Fruit fly (Drosophila melanogaster) whole organism, wandering third instar larva: ENCODE data around the gene Kdm3.

Experiments used
- Abd-B ChIP-seq: fragments of >200 bp; optimal IDR thresholded peaks from 2 replicates; lab custom pipeline; 2017; ENCODE audit warnings: missing biosample characterization, missing genetic modification characterization
- CG32264 ChIP-seq: fragments of 200-800 bp; sonication (Bioruptor generic); optimal IDR thresholded peaks from 2 replicates; lab custom pipeline; 2016; ENCODE audit warnings: missing biosample characterization, missing genetic modification characterization
- CG9705 ChIP-seq: fragments of 200-800 bp; sonication (Bioruptor generic); optimal IDR thresholded peaks from 2 replicates; lab custom pipeline; 2018; ENCODE audit warnings: missing biosample characterization, mild to moderate bottlenecking, missing genetic modification characterization
- GATAd ChIP-seq: sonication (Bioruptor generic); optimal IDR thresholded peaks from 2 replicates; lab custom pipeline; 2016; ENCODE audit warnings: missing biosample characterization, missing genetic modification characterization
- Hnf4 ChIP-seq: fragments of 200-800 bp; sonication (Bioruptor generic); optimal IDR thresholded peaks from 2 replicates; lab custom pipeline; 2016; ENCODE audit warnings: missing biosample characterization, mild to moderate bottlenecking, missing genetic modification characterization
- Hr83 ChIP-seq: fragments of 200-300 bp; sonication (Bioruptor generic); optimal IDR thresholded peaks from 2 replicates; lab custom pipeline; 2016; ENCODE audit warnings: missing biosample characterization, mild to moderate bottlenecking, missing genetic modification characterization, moderate library complexity; ENCODE audit not compliant: poor library complexity, severe bottlenecking
- Rel ChIP-seq, 2 experiments: fragments of 200-800 bp; sonication (Bioruptor generic) in 1 of 2; optimal IDR thresholded peaks; 2 replicates in 1 of 2; 3 replicates in 1 of 2; lab custom pipeline; 2016 to 2019; ENCODE audit warnings: mild to moderate bottlenecking in 2 of 2, missing biosample characterization in 2 of 2, missing genetic modification characterization in 2 of 2, moderate library complexity in 1 of 2
- br ChIP-seq: fragments of 200-800 bp; sonication (Bioruptor generic); optimal IDR thresholded peaks from 2 replicates; lab custom pipeline; 2016; ENCODE audit warnings: missing biosample characterization, missing genetic modification characterization
- brk ChIP-seq: fragments of 200-800 bp; sonication (Bioruptor generic); optimal IDR thresholded peaks from 2 replicates; lab custom pipeline; 2016; ENCODE audit warnings: missing biosample characterization, mild to moderate bottlenecking, missing genetic modification characterization
- lola ChIP-seq: fragments of >200 bp; optimal IDR thresholded peaks from 2 replicates; lab custom pipeline; 2017; ENCODE audit warnings: missing biosample characterization, missing genetic modification characterization
- psq ChIP-seq: fragments of 200-800 bp; sonication (Bioruptor generic); optimal IDR thresholded peaks from 3 replicates; lab custom pipeline; 2017; ENCODE audit warnings: missing biosample characterization, mild to moderate bottlenecking, missing genetic modification characterization, moderate library complexity
- rgr ChIP-seq: fragments of 200-800 bp; sonication (Bioruptor generic); optimal IDR thresholded peaks from 3 replicates; lab custom pipeline; 2016; ENCODE audit warnings: missing biosample characterization, mild to moderate bottlenecking, missing genetic modification characterization
- usp ChIP-seq: fragments of >200 bp; optimal IDR thresholded peaks from 2 replicates; lab custom pipeline; 2017; ENCODE audit warnings: missing biosample characterization, missing genetic modification characterization

DNA sequence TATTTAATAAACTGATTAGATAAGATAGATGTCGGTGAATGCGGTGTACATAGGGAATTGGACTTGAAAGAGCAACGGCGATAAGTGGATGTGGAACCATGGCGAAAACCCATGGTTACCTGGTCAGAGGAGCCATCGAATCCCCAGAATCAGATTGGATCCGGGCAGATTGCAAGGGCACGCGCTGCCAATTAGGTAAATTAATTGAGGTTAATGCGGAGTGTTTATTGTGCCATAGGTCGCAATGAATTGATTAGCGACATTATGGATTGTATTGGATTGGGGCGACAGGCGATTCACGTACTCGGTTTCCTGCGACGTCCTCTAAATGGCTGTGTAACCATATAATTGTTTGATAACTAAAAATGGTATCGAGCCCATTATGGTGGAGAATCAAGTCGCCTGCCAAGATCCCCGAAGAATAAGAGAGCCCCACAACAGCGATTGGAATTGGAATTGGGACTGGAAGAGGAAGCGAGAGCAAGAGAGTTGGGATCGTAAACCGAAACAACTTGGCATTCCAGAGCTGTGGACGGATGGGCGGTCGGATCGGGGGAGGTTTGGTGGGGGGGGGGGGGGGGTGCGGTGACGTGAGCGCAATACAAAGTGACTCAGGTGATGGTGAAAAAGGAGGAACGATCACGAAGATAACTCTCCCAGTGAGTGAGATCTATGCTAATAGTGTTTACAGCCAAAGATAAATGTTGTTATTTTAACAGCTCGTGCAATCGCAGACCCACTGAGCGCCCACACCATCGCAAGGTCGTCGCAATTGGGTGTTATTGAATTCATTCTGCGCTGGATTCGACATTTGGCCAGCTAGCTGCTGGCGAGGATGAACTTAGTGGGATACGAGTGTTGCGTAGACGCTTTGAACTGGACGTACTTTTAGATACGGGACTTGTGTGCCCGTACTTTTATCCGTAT lies 14.1 kb upstream of the Kdm3 start:
- no peak for TF ChIP-seq br (GFP tag; lab: Kevin White, UChicago)
- TF ChIP-seq lola (GFP tag; lab: Kevin White, UChicago), result no peak
- TF ChIP-seq psq, result no peak
- no peak for TF ChIP-seq usp (GFP tag; lab: Kevin White, UChicago)
- no peak for TF ChIP-seq Abd-B (GFP tag; lab: Kevin White, UChicago)
- no peak for TF ChIP-seq rgr (GFP tag; lab: Kevin White, UChicago)
- no peak for TF ChIP-seq GATAd (GFP tag; lab: Kevin White, UChicago)
- no peak for TF ChIP-seq brk (GFP tag; lab: Kevin White, UChicago)
- TF ChIP-seq Rel (GFP tag; optimal IDR thresholded peaks at IDR 0.05; lab: Kevin White, UChicago), result no peak
- no peak for TF ChIP-seq Rel (tag; optimal IDR thresholded peaks at IDR 0.05; lab: Kevin White, UChicago)
- TF ChIP-seq CG9705 (GFP tag; lab: Kevin White, UChicago), result no peak
- no peak for TF ChIP-seq CG32264 (GFP tag; lab: Kevin White, UChicago)
- no peak for TF ChIP-seq Hnf4
- no peak for TF ChIP-seq Hr83 (GFP tag; lab: Kevin White, UChicago)
